Worm (Caenorhabditis elegans): ENCODE measurements around the gene F22F1.3.

- TF ChIP-seq W03F9.2 (tag; optimal IDR thresholded peaks at IDR 0.05): no peak
- no peak for TF ChIP-seq him-1 (tag; optimal IDR thresholded peaks at IDR 0.05)
Measured at ce11 chrX:8116157-8116556, 46.7 kb downstream of the F22F1.3 start, which contains the start of gene hlh-8.

All from whole organism, L4/young adult.